Worm (Caenorhabditis elegans) whole organism, L2 larva: ENCODE data around the gene fbxa-209.

Experiments
- C34F6.9 ChIP-seq: fragments of 150-350 bp; optimal IDR thresholded peaks from 2 replicates; lab custom pipeline; 2014; ENCODE audit warnings: missing biosample characterization, missing genetic modification characterization
- F13H6.1 ChIP-seq: sonication (generic microtip); optimal IDR thresholded peaks from 2 replicates; lab custom pipeline; 2016; ENCODE audit warnings: missing genetic modification characterization, missing compliant biosample characterization
- R02D3.7 ChIP-seq: fragments of 150-350 bp; optimal IDR thresholded peaks from 2 replicates; lab custom pipeline; 2014; ENCODE audit warnings: missing biosample characterization, missing genetic modification characterization
- ZK546.5 ChIP-seq: sonication (generic microtip); optimal IDR thresholded peaks from 2 replicates; lab custom pipeline; 2017; ENCODE audit warnings: missing biosample characterization, missing genetic modification characterization
- aly-2 ChIP-seq: fragments of 150-350 bp; optimal IDR thresholded peaks from 2 replicates; lab custom pipeline; 2014; ENCODE audit warnings: missing biosample characterization, missing genetic modification characterization
- ama-1 ChIP-seq: fragments of 150-350 bp; optimal IDR thresholded peaks from 2 replicates; lab custom pipeline; 2018; ENCODE audit warnings: inconsistent platforms
- blmp-1 ChIP-seq: sonication (generic microtip); optimal IDR thresholded peaks from 2 replicates; lab custom pipeline; 2017; ENCODE audit warnings: missing genetic modification characterization, mild to moderate bottlenecking, missing compliant biosample characterization, antibody characterized with exemption, moderate library complexity; ENCODE audit not compliant: insufficient read depth
- ceh-16 ChIP-seq: fragments of 150-350 bp; optimal IDR thresholded peaks from 2 replicates; lab custom pipeline; 2014; ENCODE audit warnings: missing biosample characterization, missing genetic modification characterization
- ceh-82 ChIP-seq: fragments of 150-350 bp; optimal IDR thresholded peaks from 2 replicates; lab custom pipeline; 2014; ENCODE audit warnings: missing biosample characterization, missing genetic modification characterization
- crh-2 ChIP-seq: sonication (generic microtip); optimal IDR thresholded peaks from 2 replicates; lab custom pipeline; 2017; ENCODE audit warnings: missing biosample characterization, missing genetic modification characterization
- dmd-4 ChIP-seq: sonication (generic microtip); optimal IDR thresholded peaks from 2 replicates; lab custom pipeline; 2017; ENCODE audit warnings: missing biosample characterization, missing genetic modification characterization
- egl-27 ChIP-seq: sonication (generic microtip); optimal IDR thresholded peaks from 3 replicates; lab custom pipeline; 2017; ENCODE audit warnings: missing biosample characterization, missing genetic modification reagents, missing genetic modification characterization
- elt-1 ChIP-seq: fragments of 150-350 bp; optimal IDR thresholded peaks from 2 replicates; lab custom pipeline; 2014; ENCODE audit warnings: missing biosample characterization, missing genetic modification characterization
- elt-3 ChIP-seq: sonication (generic microtip); optimal IDR thresholded peaks from 2 replicates; lab custom pipeline; 2017; ENCODE audit warnings: missing biosample characterization, missing genetic modification characterization
- fos-1 ChIP-seq: fragments of 150-350 bp; optimal IDR thresholded peaks from 2 replicates; lab custom pipeline; 2014; ENCODE audit warnings: missing biosample characterization, missing genetic modification characterization
- gmeb-1 ChIP-seq: fragments of 150-350 bp; optimal IDR thresholded peaks from 2 replicates; lab custom pipeline; 2014; ENCODE audit warnings: missing biosample characterization, missing genetic modification characterization
- lin-11 ChIP-seq: fragments of 150-350 bp; sonication (generic microtip); optimal IDR thresholded peaks from 2 replicates; lab custom pipeline; 2014; ENCODE audit warnings: missing biosample characterization, missing genetic modification characterization, inconsistent platforms, mixed read lengths
- lin-39 ChIP-seq: fragments of 150-350 bp; optimal IDR thresholded peaks from 2 replicates; lab custom pipeline; 2014; ENCODE audit warnings: missing biosample characterization, missing genetic modification reagents, missing genetic modification characterization
- lsy-2 ChIP-seq, 2 experiments: fragments of 150-350 bp in 1 of 2; sonication (generic microtip) in 1 of 2; optimal IDR thresholded peaks; 2 replicates each; lab custom pipeline; 2014 to 2017; ENCODE audit warnings: missing biosample characterization in 2 of 2, missing genetic modification characterization in 2 of 2
- mbf-1 ChIP-seq: sonication (generic microtip); optimal IDR thresholded peaks from 2 replicates; lab custom pipeline; 2017; ENCODE audit warnings: missing biosample characterization, missing genetic modification characterization
- nhr-10 ChIP-seq: sonication (generic microtip); optimal IDR thresholded peaks from 2 replicates; lab custom pipeline; 2017; ENCODE audit warnings: missing biosample characterization, missing genetic modification characterization
- nhr-11 ChIP-seq: fragments of 150-350 bp; optimal IDR thresholded peaks from 2 replicates; lab custom pipeline; 2014; ENCODE audit warnings: missing biosample characterization, missing genetic modification characterization
- nhr-12 ChIP-seq: fragments of 150-350 bp; optimal IDR thresholded peaks from 2 replicates; lab custom pipeline; 2014; ENCODE audit warnings: missing biosample characterization, missing genetic modification characterization
- nhr-21 ChIP-seq: fragments of 150-350 bp; optimal IDR thresholded peaks from 2 replicates; lab custom pipeline; 2014; ENCODE audit warnings: missing biosample characterization, missing genetic modification characterization
- nhr-23 ChIP-seq: fragments of 150-350 bp; optimal IDR thresholded peaks from 2 replicates; lab custom pipeline; 2014; ENCODE audit warnings: missing biosample characterization, missing genetic modification reagents, missing genetic modification characterization
- nhr-237 ChIP-seq: fragments of 150-350 bp; optimal IDR thresholded peaks from 2 replicates; lab custom pipeline; 2014; ENCODE audit warnings: missing biosample characterization, missing genetic modification characterization
- nhr-25 ChIP-seq: fragments of 150-350 bp; sonication (generic microtip); optimal IDR thresholded peaks from 3 replicates; lab custom pipeline; 2014; ENCODE audit warnings: missing biosample characterization, missing genetic modification characterization
- nhr-6 ChIP-seq: fragments of 150-350 bp; optimal IDR thresholded peaks from 2 replicates; lab custom pipeline; 2014; ENCODE audit warnings: missing biosample characterization, missing genetic modification characterization
- peb-1 ChIP-seq: fragments of 150-350 bp; optimal IDR thresholded peaks from 2 replicates; lab custom pipeline; 2014; ENCODE audit warnings: missing biosample characterization, missing genetic modification characterization
- sem-4 ChIP-seq: fragments of 150-350 bp; optimal IDR thresholded peaks from 2 replicates; lab custom pipeline; 2014; ENCODE audit warnings: missing biosample characterization, missing genetic modification reagents, missing genetic modification characterization
- sma-3 ChIP-seq: sonication (generic microtip); optimal IDR thresholded peaks from 2 replicates; lab custom pipeline; 2016; ENCODE audit warnings: missing genetic modification reagents, missing genetic modification characterization, missing compliant biosample characterization
- sma-9 ChIP-seq, 2 experiments: fragments of 150-350 bp in 1 of 2; sonication (generic microtip) in 1 of 2; optimal IDR thresholded peaks; 2 replicates each; lab custom pipeline; 2014 to 2016; ENCODE audit warnings: missing genetic modification characterization in 2 of 2, mild to moderate bottlenecking in 1 of 2, missing biosample characterization in 1 of 2, missing compliant biosample characterization in 1 of 2, missing genetic modification reagents in 1 of 2, moderate library complexity in 1 of 2
- snpc-4 ChIP-seq: fragments of 150-350 bp; optimal IDR thresholded peaks from 2 replicates; lab custom pipeline; 2014; ENCODE audit warnings: missing biosample characterization, missing genetic modification characterization
- unc-39 ChIP-seq: fragments of 150-350 bp; optimal IDR thresholded peaks from 2 replicates; lab custom pipeline; 2014; ENCODE audit warnings: missing biosample characterization, missing genetic modification characterization
- unc-55 ChIP-seq: fragments of 150-350 bp; sonication (generic microtip); optimal IDR thresholded peaks from 3 replicates; lab custom pipeline; 2014; ENCODE audit warnings: missing biosample characterization, missing genetic modification reagents, missing genetic modification characterization
- unc-62 ChIP-seq: fragments of 150-350 bp; optimal IDR thresholded peaks from 2 replicates; lab custom pipeline; 2014; ENCODE audit warnings: missing biosample characterization, missing genetic modification reagents, missing genetic modification characterization
- zag-1 ChIP-seq: fragments of 150-350 bp; optimal IDR thresholded peaks from 2 replicates; lab custom pipeline; 2014; ENCODE audit warnings: missing biosample characterization, missing genetic modification characterization
- ztf-1 ChIP-seq: fragments of 200-800 bp; sonication (Bioruptor generic); conservative IDR thresholded peaks from 2 replicates; pipeline ENCODE4 v1.3.6; 2022; ENCODE audit warnings: missing genetic modification characterization, missing compliant biosample characterization
- ztf-11 ChIP-seq: sonication (generic microtip); optimal IDR thresholded peaks from 2 replicates; lab custom pipeline; 2017; ENCODE audit warnings: missing biosample characterization, missing genetic modification characterization
- ztf-4 ChIP-seq: fragments of 150-350 bp; optimal IDR thresholded peaks from 2 replicates; lab custom pipeline; 2014; ENCODE audit warnings: missing biosample characterization, missing genetic modification characterization

Gene fbxa-209

DNA sequence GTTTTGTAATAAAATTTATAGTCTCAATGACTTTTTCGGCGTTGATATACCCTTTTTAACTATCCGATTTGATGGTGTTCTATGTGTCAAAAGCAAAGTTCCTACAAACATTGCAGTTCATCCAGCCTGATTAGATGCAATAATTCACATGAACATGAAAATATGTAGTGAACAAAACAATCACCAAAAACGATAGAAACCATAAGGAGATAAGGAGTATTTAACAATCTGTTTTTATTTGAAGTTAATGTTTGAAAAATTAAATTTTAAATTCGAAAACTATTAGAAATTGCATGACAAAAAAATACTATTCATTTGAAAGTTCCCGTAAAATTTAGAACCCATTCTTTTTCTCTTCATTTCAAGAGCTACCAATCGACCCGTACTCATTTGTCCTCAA is at the start of gene fbxa-209:
TSS of gene fbxa-209 (minus strand) at position 101 of the 400 bp plus-strand sequence.
- TF ChIP-seq nhr-237 (tag; lab: Kevin White, UChicago): no peak
- no peak for TF ChIP-seq nhr-12 (tag; lab: Kevin White, UChicago)
- no peak for TF ChIP-seq nhr-25 (tag; lab: Kevin White, UChicago)
- TF ChIP-seq C34F6.9 (tag; lab: Kevin White, UChicago): no peak
- TF ChIP-seq nhr-11: no peak
- TF ChIP-seq lin-39 (tag; lab: Kevin White, UChicago): no peak
- TF ChIP-seq F13H6.1: no peak
- no peak for TF ChIP-seq egl-27 (tag; lab: Kevin White, UChicago)
- no peak for TF ChIP-seq ceh-16 (tag; lab: Kevin White, UChicago)
- no peak for TF ChIP-seq ztf-11 (tag; lab: Kevin White, UChicago)
- TF ChIP-seq ZK546.5: no peak
- TF ChIP-seq dmd-4 (tag; lab: Kevin White, UChicago): no peak
- no peak for TF ChIP-seq nhr-23
- TF ChIP-seq gmeb-1 (tag; lab: Kevin White, UChicago): no peak
- no peak for TF ChIP-seq crh-2
- TF ChIP-seq elt-1 (tag; lab: Kevin White, UChicago): no peak

DNA sequence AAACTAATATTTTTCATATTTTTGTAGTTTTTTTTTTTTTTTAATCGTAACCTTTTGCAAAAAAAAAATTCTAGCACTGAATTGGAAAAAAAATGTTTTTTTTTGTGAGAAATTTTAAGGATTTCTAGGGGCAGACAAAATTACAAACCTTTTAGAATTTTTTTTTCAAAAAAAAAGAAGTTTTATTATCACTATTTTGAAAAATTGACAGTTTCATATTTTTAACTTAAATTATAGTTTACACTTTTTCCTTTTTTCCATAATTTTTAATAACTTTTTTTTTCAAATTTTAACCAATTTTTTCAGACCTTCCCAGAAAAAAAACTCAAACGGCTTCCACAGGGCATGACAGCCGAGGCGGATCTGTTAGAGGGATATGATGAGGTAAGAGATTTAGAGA is 44.2 kb upstream of the fbxa-209 start, which contains the start of gene dpf-1:
TSS of gene dpf-1 (plus strand) at position 301 of the 400 bp plus-strand sequence.
- TF ChIP-seq unc-62: no peak

DNA sequence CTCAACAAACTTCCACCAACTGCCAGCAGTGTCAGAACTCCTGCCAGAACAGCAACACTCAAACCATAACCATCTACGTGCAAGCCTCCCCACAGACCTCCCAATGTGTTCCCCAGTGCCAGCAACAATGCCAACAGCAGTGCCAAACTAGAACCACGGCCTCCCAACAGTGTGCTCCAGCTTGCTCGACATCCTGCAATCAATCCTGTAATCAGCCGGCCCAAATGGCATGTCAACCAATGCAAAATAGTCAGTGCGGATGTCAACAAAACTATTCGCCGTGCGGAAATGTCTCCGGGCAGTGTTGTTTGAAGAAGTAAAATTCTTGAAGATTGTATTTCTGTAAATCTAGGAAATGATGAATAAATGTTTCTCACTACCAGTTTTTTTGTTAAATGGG is 39.9 kb upstream of the fbxa-209 start:
- TF ChIP-seq elt-3: no peak
- no peak for TF ChIP-seq R02D3.7 (tag; lab: Kevin White, UChicago)
- TF ChIP-seq snpc-4: no peak
- TF ChIP-seq sma-3 (GFP tag; lab: Kevin White, UChicago): no peak
- TF ChIP-seq nhr-10 (tag; lab: Kevin White, UChicago): no peak
- no peak for TF ChIP-seq F13H6.1
- no peak for TF ChIP-seq ceh-82 (tag; lab: Kevin White, UChicago)
- no peak for TF ChIP-seq nhr-25 (tag; lab: Kevin White, UChicago)
- no peak for TF ChIP-seq elt-1 (tag; lab: Kevin White, UChicago)
- no peak for TF ChIP-seq unc-62
- TF ChIP-seq lin-39 (tag; lab: Kevin White, UChicago): no peak

DNA sequence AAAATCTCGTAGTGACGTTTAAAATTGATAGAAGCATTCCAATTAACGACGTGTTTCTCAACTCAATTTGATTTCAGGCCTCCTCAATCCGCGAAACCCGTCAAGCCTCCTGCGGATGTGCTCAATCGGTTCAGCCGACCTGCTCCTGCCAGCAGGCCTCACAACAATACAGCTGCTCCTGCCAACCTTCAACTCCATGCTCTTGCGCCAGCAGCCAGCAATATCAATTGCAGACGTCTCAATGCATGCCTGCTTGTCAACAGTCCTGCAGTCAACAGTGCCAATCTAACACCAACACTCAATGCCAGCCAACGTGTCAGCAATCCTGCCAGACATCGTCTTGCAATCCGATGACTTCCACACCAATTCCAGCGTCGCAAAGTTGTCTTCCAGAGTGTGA is 39.2 kb upstream of the fbxa-209 start:
- TF ChIP-seq elt-1 (tag; lab: Kevin White, UChicago) (no peak), nhr-10 (tag; lab: Kevin White, UChicago) (no peak), nhr-21 (tag; lab: Kevin White, UChicago) (no peak), ztf-11 (tag; lab: Kevin White, UChicago) (no peak), sma-9 (GFP tag; optimal IDR thresholded peaks at IDR 0.05; lab: Kevin White, UChicago) (no peak), sma-9 (tag; optimal IDR thresholded peaks at IDR 0.05; lab: Kevin White, UChicago) (no peak), unc-39 (tag; lab: Kevin White, UChicago) (no peak), nhr-12 (tag; lab: Kevin White, UChicago) (no peak), blmp-1 (tag; lab: Kevin White, UChicago) (no peak), lin-39 (tag; lab: Kevin White, UChicago) (no peak), nhr-6 (tag; lab: Kevin White, UChicago) (no peak), ztf-4 (tag; lab: Kevin White, UChicago) (no peak), fos-1 (no peak), F13H6.1 (no peak), ama-1 (no peak)

DNA sequence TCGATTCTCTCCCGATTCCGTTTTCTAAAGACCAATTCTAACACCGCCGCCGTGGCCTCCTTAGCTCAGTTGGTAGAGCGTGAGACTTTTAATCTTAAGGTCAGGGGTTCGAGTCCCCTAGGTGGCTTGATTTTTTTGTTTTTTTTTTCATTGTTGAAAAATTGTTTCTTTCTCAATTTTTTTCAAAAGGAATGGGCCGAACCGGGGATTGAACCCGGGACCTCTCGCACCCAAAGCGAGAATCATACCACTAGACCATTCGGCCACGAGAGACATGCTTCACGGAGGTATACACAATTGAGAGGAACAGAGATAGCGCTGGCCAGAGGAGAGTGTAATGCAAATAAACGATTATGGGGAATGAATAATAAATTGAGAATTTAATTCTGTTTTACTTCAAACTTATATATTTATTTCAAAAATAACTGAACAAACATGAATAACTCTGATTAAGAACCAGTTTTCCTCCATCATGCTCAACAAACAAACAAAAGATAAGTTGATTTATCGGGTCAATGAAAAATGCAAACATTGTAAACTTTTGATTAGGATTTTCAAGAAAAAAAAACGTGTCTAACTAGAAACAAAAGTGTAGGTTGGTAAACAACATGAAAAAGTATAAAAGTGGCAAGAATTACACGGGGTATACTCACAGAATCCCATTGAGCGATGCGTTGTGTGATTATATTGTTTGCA is 38.3 kb upstream of the fbxa-209 start, which contains the start of gene pqn-71:
TSS of gene pqn-71 (plus strand) at position 646 of the 696 bp plus-strand sequence.
- TF ChIP-seq nhr-21 (tag; lab: Kevin White, UChicago) (peak; percentile 82), elt-3 (no peak), ceh-82 (tag; lab: Kevin White, UChicago) (peak; percentile 16), nhr-23 (no peak), mbf-1 (tag; lab: Kevin White, UChicago) (peak; percentile 10), fos-1 (peak; percentile 94), nhr-6 (tag; lab: Kevin White, UChicago) (no peak), unc-62 (no peak), nhr-237 (tag; lab: Kevin White, UChicago) (no peak), unc-55 (GFP tag; lab: Kevin White, UChicago) (peak; percentile 69), blmp-1 (tag; lab: Kevin White, UChicago) (no peak), lin-11 (peak; percentile 66), nhr-25 (tag; lab: Kevin White, UChicago) (no peak), lsy-2 (tag; optimal IDR thresholded peaks at IDR 0.05; lab: Kevin White, UChicago) (peak; percentile 71 to 85), peb-1 (tag; lab: Kevin White, UChicago) (no peak), sem-4 (tag; lab: Kevin White, UChicago) (peak; percentile 63), ztf-1 (no peak), zag-1 (tag; lab: Kevin White, UChicago) (peak; percentile 57), sma-3 (GFP tag; lab: Kevin White, UChicago) (peak; percentile 91), R02D3.7 (tag; lab: Kevin White, UChicago) (no peak), elt-1 (tag; lab: Kevin White, UChicago) (no peak), snpc-4 (peak; percentile 58), F13H6.1 (peak; percentile 74), nhr-11 (peak; percentile 65), sma-9 (GFP tag; optimal IDR thresholded peaks at IDR 0.05; lab: Kevin White, UChicago) (peak; percentile 74), sma-9 (tag; optimal IDR thresholded peaks at IDR 0.05; lab: Kevin White, UChicago) (no peak), nhr-10 (tag; lab: Kevin White, UChicago) (peak; percentile 26), ZK546.5 (no peak), gmeb-1 (tag; lab: Kevin White, UChicago) (peak; percentile 81), aly-2 (tag; lab: Kevin White, UChicago) (no peak), ztf-11 (tag; lab: Kevin White, UChicago) (no peak)
